Worm (Caenorhabditis elegans) whole organism, L2 larva: ENCODE measurements around the gene srbc-16.
A peak's percentile ranks its signal among the peaks of the same experiment; 100 is the strongest.

ENCODE experiments used
- C34F6.9 ChIP-seq: fragments of 150-350 bp; optimal IDR thresholded peaks from 2 replicates; lab custom pipeline; 2014; ENCODE audit warnings: missing biosample characterization, missing genetic modification characterization
- F13H6.1 ChIP-seq: sonication (generic microtip); optimal IDR thresholded peaks from 2 replicates; lab custom pipeline; 2016; ENCODE audit warnings: missing genetic modification characterization, missing compliant biosample characterization
- R02D3.7 ChIP-seq: fragments of 150-350 bp; optimal IDR thresholded peaks from 2 replicates; lab custom pipeline; 2014; ENCODE audit warnings: missing biosample characterization, missing genetic modification characterization
- Y55F3AM.14 ChIP-seq: fragments of 200-800 bp; sonication (Bioruptor generic); optimal IDR thresholded peaks from 2 replicates; lab custom pipeline; 2018; ENCODE audit warnings: mild to moderate bottlenecking, missing genetic modification characterization, missing compliant biosample characterization
- alr-1 ChIP-seq: fragments of 150-350 bp; optimal IDR thresholded peaks from 2 replicates; lab custom pipeline; 2014; ENCODE audit warnings: missing biosample characterization, missing genetic modification characterization
- ama-1 ChIP-seq: fragments of 150-350 bp; optimal IDR thresholded peaks from 2 replicates; lab custom pipeline; 2018; ENCODE audit warnings: inconsistent platforms
- blmp-1 ChIP-seq: sonication (generic microtip); optimal IDR thresholded peaks from 2 replicates; lab custom pipeline; 2017; ENCODE audit warnings: missing genetic modification characterization, mild to moderate bottlenecking, missing compliant biosample characterization, antibody characterized with exemption, moderate library complexity; ENCODE audit not compliant: insufficient read depth
- ceh-16 ChIP-seq: fragments of 150-350 bp; optimal IDR thresholded peaks from 2 replicates; lab custom pipeline; 2014; ENCODE audit warnings: missing biosample characterization, missing genetic modification characterization
- ceh-82 ChIP-seq: fragments of 150-350 bp; optimal IDR thresholded peaks from 2 replicates; lab custom pipeline; 2014; ENCODE audit warnings: missing biosample characterization, missing genetic modification characterization
- crh-2 ChIP-seq: sonication (generic microtip); optimal IDR thresholded peaks from 2 replicates; lab custom pipeline; 2017; ENCODE audit warnings: missing biosample characterization, missing genetic modification characterization
- dmd-4 ChIP-seq: sonication (generic microtip); optimal IDR thresholded peaks from 2 replicates; lab custom pipeline; 2017; ENCODE audit warnings: missing biosample characterization, missing genetic modification characterization
- elt-1 ChIP-seq: fragments of 150-350 bp; optimal IDR thresholded peaks from 2 replicates; lab custom pipeline; 2014; ENCODE audit warnings: missing biosample characterization, missing genetic modification characterization
- fos-1 ChIP-seq: fragments of 150-350 bp; optimal IDR thresholded peaks from 2 replicates; lab custom pipeline; 2014; ENCODE audit warnings: missing biosample characterization, missing genetic modification characterization
- gmeb-1 ChIP-seq: fragments of 150-350 bp; optimal IDR thresholded peaks from 2 replicates; lab custom pipeline; 2014; ENCODE audit warnings: missing biosample characterization, missing genetic modification characterization
- lin-11 ChIP-seq: fragments of 150-350 bp; sonication (generic microtip); optimal IDR thresholded peaks from 2 replicates; lab custom pipeline; 2014; ENCODE audit warnings: missing biosample characterization, missing genetic modification characterization, inconsistent platforms, mixed read lengths
- lin-39 ChIP-seq: fragments of 150-350 bp; optimal IDR thresholded peaks from 2 replicates; lab custom pipeline; 2014; ENCODE audit warnings: missing biosample characterization, missing genetic modification reagents, missing genetic modification characterization
- lsy-2 ChIP-seq, 2 experiments: fragments of 150-350 bp in 1 of 2; sonication (generic microtip) in 1 of 2; optimal IDR thresholded peaks; 2 replicates each; lab custom pipeline; 2014 to 2017; ENCODE audit warnings: missing biosample characterization in 2 of 2, missing genetic modification characterization in 2 of 2
- mdl-1 ChIP-seq, 2 experiments: fragments of 150-350 bp in 1 of 2; sonication (generic microtip) in 1 of 2; optimal IDR thresholded peaks; 2 replicates each; lab custom pipeline; 2017; ENCODE audit warnings: missing biosample characterization in 2 of 2, missing genetic modification characterization in 2 of 2
- nhr-10 ChIP-seq: sonication (generic microtip); optimal IDR thresholded peaks from 2 replicates; lab custom pipeline; 2017; ENCODE audit warnings: missing biosample characterization, missing genetic modification characterization
- nhr-129 ChIP-seq: fragments of 150-350 bp; optimal IDR thresholded peaks from 2 replicates; lab custom pipeline; 2014; ENCODE audit warnings: missing biosample characterization, missing genetic modification characterization
- nhr-21 ChIP-seq: fragments of 150-350 bp; optimal IDR thresholded peaks from 2 replicates; lab custom pipeline; 2014; ENCODE audit warnings: missing biosample characterization, missing genetic modification characterization
- nhr-23 ChIP-seq: fragments of 150-350 bp; optimal IDR thresholded peaks from 2 replicates; lab custom pipeline; 2014; ENCODE audit warnings: missing biosample characterization, missing genetic modification reagents, missing genetic modification characterization
- nhr-237 ChIP-seq: fragments of 150-350 bp; optimal IDR thresholded peaks from 2 replicates; lab custom pipeline; 2014; ENCODE audit warnings: missing biosample characterization, missing genetic modification characterization
- nhr-6 ChIP-seq: fragments of 150-350 bp; optimal IDR thresholded peaks from 2 replicates; lab custom pipeline; 2014; ENCODE audit warnings: missing biosample characterization, missing genetic modification characterization
- nhr-77 ChIP-seq: fragments of 150-350 bp; optimal IDR thresholded peaks from 2 replicates; lab custom pipeline; 2014; ENCODE audit warnings: missing biosample characterization, missing genetic modification characterization
- skn-1 ChIP-seq: sonication (generic microtip); optimal IDR thresholded peaks from 2 replicates; lab custom pipeline; 2017; ENCODE audit warnings: missing biosample characterization, missing genetic modification characterization
- sma-3 ChIP-seq: sonication (generic microtip); optimal IDR thresholded peaks from 2 replicates; lab custom pipeline; 2016; ENCODE audit warnings: missing genetic modification reagents, missing genetic modification characterization, missing compliant biosample characterization
- sma-9 ChIP-seq, 2 experiments: fragments of 150-350 bp in 1 of 2; sonication (generic microtip) in 1 of 2; optimal IDR thresholded peaks; 2 replicates each; lab custom pipeline; 2014 to 2016; ENCODE audit warnings: missing genetic modification characterization in 2 of 2, mild to moderate bottlenecking in 1 of 2, missing biosample characterization in 1 of 2, missing compliant biosample characterization in 1 of 2, missing genetic modification reagents in 1 of 2, moderate library complexity in 1 of 2
- snpc-4 ChIP-seq: fragments of 150-350 bp; optimal IDR thresholded peaks from 2 replicates; lab custom pipeline; 2014; ENCODE audit warnings: missing biosample characterization, missing genetic modification characterization
- unc-39 ChIP-seq: fragments of 150-350 bp; optimal IDR thresholded peaks from 2 replicates; lab custom pipeline; 2014; ENCODE audit warnings: missing biosample characterization, missing genetic modification characterization
- unc-55 ChIP-seq: fragments of 150-350 bp; sonication (generic microtip); optimal IDR thresholded peaks from 3 replicates; lab custom pipeline; 2014; ENCODE audit warnings: missing biosample characterization, missing genetic modification reagents, missing genetic modification characterization
- unc-62 ChIP-seq: fragments of 150-350 bp; optimal IDR thresholded peaks from 2 replicates; lab custom pipeline; 2014; ENCODE audit warnings: missing biosample characterization, missing genetic modification reagents, missing genetic modification characterization
- zag-1 ChIP-seq: fragments of 150-350 bp; optimal IDR thresholded peaks from 2 replicates; lab custom pipeline; 2014; ENCODE audit warnings: missing biosample characterization, missing genetic modification characterization
- ztf-1 ChIP-seq: fragments of 200-800 bp; sonication (Bioruptor generic); conservative IDR thresholded peaks from 2 replicates; pipeline ENCODE4 v1.3.6; 2022; ENCODE audit warnings: missing genetic modification characterization, missing compliant biosample characterization
- ztf-11 ChIP-seq: sonication (generic microtip); optimal IDR thresholded peaks from 2 replicates; lab custom pipeline; 2017; ENCODE audit warnings: missing biosample characterization, missing genetic modification characterization
- ztf-4 ChIP-seq: fragments of 150-350 bp; optimal IDR thresholded peaks from 2 replicates; lab custom pipeline; 2014; ENCODE audit warnings: missing biosample characterization, missing genetic modification characterization

srbc-16 gene

ce11 chrV:2201240-2201639 is 19.4 kb downstream of the srbc-16 start, which contains the start of gene cyp-32B1:
Gene cyp-32B1 (minus strand): TSS chrV:2201415.
- TF ChIP-seq unc-39 (tag; lab: Kevin White, UChicago) (no peak), nhr-23 (no peak), ztf-4 (tag; lab: Kevin White, UChicago) (no peak), fos-1 (tag; lab: Kevin White, UChicago) (peak; percentile 5)

- TF ChIP-seq nhr-77 (no peak), skn-1 (no peak), unc-55 (no peak), nhr-6 (tag; lab: Kevin White, UChicago) (no peak), gmeb-1 (tag; lab: Kevin White, UChicago) (no peak), lin-11 (tag; lab: Kevin White, UChicago) (no peak), nhr-10 (no peak), blmp-1 (tag; lab: Kevin White, UChicago) (no peak), R02D3.7 (tag; lab: Kevin White, UChicago) (no peak), alr-1 (no peak), sma-3 (GFP tag; lab: Kevin White, UChicago) (no peak), zag-1 (no peak), fos-1 (tag; lab: Kevin White, UChicago) (no peak), ceh-82 (tag; lab: Kevin White, UChicago) (no peak), snpc-4 (tag; lab: Kevin White, UChicago) (no peak)
- TF ChIP-seq, all 48 proteins: peak for 0
These were observed 22.2 kb downstream of the srbc-16 start, which contains the start of gene cyp-33C12 for ce11 chrV:2204080-2204479. Gene cyp-33C12 (minus strand): TSS chrV:2204400.

- TF ChIP-seq ztf-1 (GFP tag; lab: Robert Waterston, UW) (no peak), elt-1 (no peak), unc-62 (GFP tag; lab: Kevin White, UChicago) (no peak), C34F6.9 (tag; lab: Kevin White, UChicago) (no peak), lsy-2 (tag; optimal IDR thresholded peaks at IDR 0.05; lab: Kevin White, UChicago) (no peak), gmeb-1 (tag; lab: Kevin White, UChicago) (no peak), dmd-4 (tag; lab: Kevin White, UChicago) (no peak), mdl-1 (tag; optimal IDR thresholded peaks at IDR 0.05; lab: Kevin White, UChicago) (no peak), ceh-82 (tag; lab: Kevin White, UChicago) (no peak), ztf-11 (tag; lab: Kevin White, UChicago) (no peak), lin-11 (tag; lab: Kevin White, UChicago) (no peak)
These were observed 24.3 kb downstream of the srbc-16 start, which contains the start of gene srt-40 for ce11 chrV:2206181-2206580. Gene srt-40 (minus strand): TSS chrV:2206281.

- TF ChIP-seq nhr-77 (no peak), R02D3.7 (tag; lab: Kevin White, UChicago) (no peak), gmeb-1 (tag; lab: Kevin White, UChicago) (no peak), fos-1 (tag; lab: Kevin White, UChicago) (no peak), ztf-11 (tag; lab: Kevin White, UChicago) (no peak), sma-9 (GFP tag; optimal IDR thresholded peaks at IDR 0.05; lab: Kevin White, UChicago) (no peak), sma-9 (tag; optimal IDR thresholded peaks at IDR 0.05; lab: Kevin White, UChicago) (no peak), nhr-10 (no peak), crh-2 (no peak), Y55F3AM.14 (GFP tag; lab: Kevin White, UChicago) (no peak)
These were observed 25.0 kb downstream of the srbc-16 start, which contains the start of gene svh-11 for ce11 chrV:2206801-2207200. Gene svh-11 (plus strand): TSS chrV:2207101.

ce11 chrV:2207527-2207926 is 25.7 kb downstream of the srbc-16 start:
- no peak for TF ChIP-seq lin-39 (tag; lab: Kevin White, UChicago)
- no peak for TF ChIP-seq mdl-1 (tag; optimal IDR thresholded peaks at IDR 0.05; lab: Kevin White, UChicago)
- TF ChIP-seq lin-11 (tag; lab: Kevin White, UChicago) = no peak
- TF ChIP-seq lsy-2 (tag; optimal IDR thresholded peaks at IDR 0.05; lab: Kevin White, UChicago) = no peak
- TF ChIP-seq nhr-77 = no peak
- no peak for TF ChIP-seq ceh-82 (tag; lab: Kevin White, UChicago)
- no peak for TF ChIP-seq ceh-16 (tag; lab: Kevin White, UChicago)
- TF ChIP-seq zag-1 = no peak
- no peak for TF ChIP-seq nhr-129 (tag; lab: Kevin White, UChicago)
- TF ChIP-seq F13H6.1 (tag; lab: Kevin White, UChicago) = no peak
- TF ChIP-seq ama-1 (lab: Kevin White, UChicago) = no peak
- no peak for TF ChIP-seq elt-1
- no peak for TF ChIP-seq unc-55
- TF ChIP-seq nhr-21 = no peak
- TF ChIP-seq nhr-237 (tag; lab: Kevin White, UChicago) = no peak
- no peak for TF ChIP-seq nhr-23
